Fruit fly (Drosophila melanogaster) whole organism, embryonic: ENCODE data around the gene dind.

ENCODE experiments used
- Abd-B ChIP-seq: fragments of 200-800 bp; sonication (Bioruptor generic); optimal IDR thresholded peaks from 2 replicates; lab custom pipeline; 2018; ENCODE audit warnings: missing biosample characterization, mild to moderate bottlenecking, missing genetic modification characterization, moderate library complexity
- BtbVII ChIP-seq: fragments of 200-800 bp; sonication (Bioruptor generic); optimal IDR thresholded peaks from 3 replicates; lab custom pipeline; 2017; ENCODE audit warnings: missing biosample characterization, mild to moderate bottlenecking, missing genetic modification characterization
- CG10979 ChIP-seq: fragments of 200-800 bp; sonication (Bioruptor generic); optimal IDR thresholded peaks from 2 replicates; lab custom pipeline; 2018; ENCODE audit warnings: missing biosample characterization, mild to moderate bottlenecking, missing genetic modification characterization, moderate library complexity
- CG11560 ChIP-seq: fragments of 200-800 bp; sonication (Bioruptor generic); IDR thresholded peaks from 3 replicates; pipeline ENCODE4 v1.3.6; 2022; ENCODE audit warnings: missing biosample characterization, missing genetic modification characterization
- CG11695 ChIP-seq: fragments of 200-800 bp; sonication (Bioruptor generic); IDR thresholded peaks from 3 replicates; pipeline ENCODE4 v1.3.6; 2022; ENCODE audit warnings: missing biosample characterization, missing genetic modification characterization
- CG12219 ChIP-seq: fragments of 200-800 bp; sonication (Bioruptor generic); optimal IDR thresholded peaks from 3 replicates; lab custom pipeline; 2018; ENCODE audit warnings: missing biosample characterization, mild to moderate bottlenecking, missing genetic modification characterization
- CG13123 ChIP-seq: fragments of 200-800 bp; sonication (Bioruptor generic); optimal IDR thresholded peaks from 2 replicates; lab custom pipeline; 2016; ENCODE audit warnings: missing biosample characterization, missing genetic modification characterization
- CG13894 ChIP-seq: fragments of 200-800 bp; sonication (Bioruptor generic); optimal IDR thresholded peaks from 3 replicates; lab custom pipeline; 2018; ENCODE audit warnings: missing biosample characterization, mild to moderate bottlenecking, missing genetic modification characterization, moderate library complexity
- CG15011 ChIP-seq: fragments of 200-800 bp; sonication (Bioruptor generic); optimal IDR thresholded peaks from 3 replicates; lab custom pipeline; 2018; ENCODE audit warnings: missing biosample characterization, mild to moderate bottlenecking, missing genetic modification characterization
- CG16779 ChIP-seq: fragments of 200-800 bp; sonication (Bioruptor generic); IDR thresholded peaks from 2 replicates; pipeline ENCODE4 v1.3.6; 2022; ENCODE audit warnings: missing biosample characterization, missing genetic modification characterization
- CG17328 ChIP-seq: fragments of 200-800 bp; sonication (Bioruptor generic); IDR thresholded peaks from 2 replicates; pipeline ENCODE4 v1.3.6; 2022; ENCODE audit warnings: missing biosample characterization, missing genetic modification characterization
- CG2712 ChIP-seq: fragments of 200-800 bp; optimal IDR thresholded peaks from 3 replicates; lab custom pipeline; 2019; ENCODE audit warnings: missing biosample characterization, mild to moderate bottlenecking, missing genetic modification characterization, moderate library complexity
- CG32772 ChIP-seq: fragments of 200-800 bp; sonication (Bioruptor generic); IDR thresholded peaks from 2 replicates; pipeline ENCODE4 v1.3.6; 2022; ENCODE audit warnings: missing biosample characterization, missing genetic modification characterization
- CG6813 ChIP-seq: fragments of 200-800 bp; sonication (Bioruptor generic); optimal IDR thresholded peaks from 2 replicates; lab custom pipeline; 2017; ENCODE audit warnings: missing biosample characterization, missing genetic modification characterization, mild to moderate bottlenecking, moderate library complexity, missing genetic modification reagents
- CG7839 ChIP-seq: fragments of 200-800 bp; sonication (Bioruptor generic); optimal IDR thresholded peaks from 3 replicates; lab custom pipeline; 2018; ENCODE audit warnings: missing biosample characterization, mild to moderate bottlenecking, missing genetic modification characterization, moderate library complexity
- CG7963 ChIP-seq: fragments of 200-800 bp; sonication (Bioruptor generic); IDR thresholded peaks from 3 replicates; pipeline ENCODE4 v1.3.6; 2022; ENCODE audit warnings: missing biosample characterization, missing genetic modification characterization; ENCODE audit not compliant: partially characterized antibody
- CG8290 ChIP-seq, 3 experiments: fragments of 200-800 bp; sonication (Bioruptor generic); optimal IDR thresholded peaks; 2 replicates each; lab custom pipeline; 2016 to 2019; ENCODE audit warnings: missing biosample characterization in 3 of 3, missing genetic modification characterization in 3 of 3, mild to moderate bottlenecking in 2 of 3, moderate library complexity in 1 of 3
- CG8388 ChIP-seq: fragments of 200-800 bp; sonication (Bioruptor generic); optimal IDR thresholded peaks from 2 replicates; lab custom pipeline; 2019; ENCODE audit warnings: missing biosample characterization, mild to moderate bottlenecking, missing genetic modification characterization, moderate library complexity
- D ChIP-seq, 2 experiments: fragments of 200-800 bp in 1 of 2; fragments of >200 bp in 1 of 2; sonication (Bioruptor generic) in 1 of 2; optimal IDR thresholded peaks; 2 replicates in 1 of 2; 3 replicates in 1 of 2; lab custom pipeline; 2017; ENCODE audit warnings: mild to moderate bottlenecking in 1 of 2, missing biosample characterization in 1 of 2, missing genetic modification characterization in 1 of 2, missing genetic modification reagents in 1 of 2
- Dad ChIP-seq: fragments of 200-800 bp; sonication (Bioruptor generic); optimal IDR thresholded peaks from 3 replicates; lab custom pipeline; 2016; ENCODE audit warnings: missing biosample characterization, missing genetic modification characterization
- ERR ChIP-seq: fragments of 200-800 bp; sonication (Bioruptor generic); optimal IDR thresholded peaks from 2 replicates; lab custom pipeline; 2016; ENCODE audit warnings: missing biosample characterization, missing genetic modification characterization
- Eip74EF ChIP-seq, 2 experiments: fragments of 200-800 bp in 1 of 2; fragments of >200 bp in 1 of 2; sonication (Bioruptor generic) in 1 of 2; optimal IDR thresholded peaks; 2 replicates each; lab custom pipeline; 2017 to 2019; ENCODE audit warnings: missing biosample characterization in 2 of 2, missing genetic modification characterization in 2 of 2, mild to moderate bottlenecking in 1 of 2, moderate library complexity in 1 of 2
- Ets65A ChIP-seq: fragments of 200-800 bp; sonication (Bioruptor generic); peaks from one replicate; lab custom pipeline; 2016; ENCODE audit warnings: missing biosample characterization, missing genetic modification characterization
- HLHmδ ChIP-seq: fragments of 200-800 bp; sonication (Bioruptor generic); optimal IDR thresholded peaks from 2 replicates; lab custom pipeline; 2018; ENCODE audit warnings: missing biosample characterization, mild to moderate bottlenecking, missing genetic modification characterization, moderate library complexity
- Jarid2 ChIP-seq: fragments of 200-800 bp; sonication (Bioruptor generic); optimal IDR thresholded peaks from 3 replicates; lab custom pipeline; 2017; ENCODE audit warnings: mild to moderate bottlenecking, missing biosample characterization, missing genetic modification reagents, missing genetic modification characterization
- Med ChIP-seq: fragments of 200-800 bp; sonication (Bioruptor generic); peaks from one replicate; lab custom pipeline; 2016; ENCODE audit warnings: missing biosample characterization, missing genetic modification characterization, mild to moderate bottlenecking, inconsistent platforms, moderate library complexity
- Nf-YA ChIP-seq: fragments of 200-800 bp; sonication (Bioruptor generic); IDR thresholded peaks from 2 replicates; pipeline ENCODE4 v1.3.6; 2022; ENCODE audit warnings: missing biosample characterization, missing genetic modification characterization
- Ravus ChIP-seq: fragments of 200-800 bp; sonication (Bioruptor generic); IDR thresholded peaks from 2 replicates; pipeline ENCODE4 v1.3.6; 2022; ENCODE audit warnings: missing biosample characterization, missing genetic modification characterization
- Spps ChIP-seq: fragments of 200-800 bp; sonication (Bioruptor generic); optimal IDR thresholded peaks from 2 replicates; lab custom pipeline; 2018; ENCODE audit warnings: missing biosample characterization, mild to moderate bottlenecking, missing genetic modification characterization
- ac ChIP-seq: fragments of 200-800 bp; sonication (Bioruptor generic); optimal IDR thresholded peaks from 3 replicates; lab custom pipeline; 2017; ENCODE audit warnings: missing biosample characterization, mild to moderate bottlenecking, missing genetic modification characterization
- al ChIP-seq: fragments of 200-800 bp; sonication (Bioruptor generic); IDR thresholded peaks from 2 replicates; pipeline ENCODE4 v1.3.6; 2022; ENCODE audit warnings: missing biosample characterization, missing genetic modification characterization
- crc ChIP-seq: fragments of 200-800 bp; sonication (Bioruptor generic); optimal IDR thresholded peaks from 2 replicates; lab custom pipeline; 2016; ENCODE audit warnings: missing biosample characterization, missing genetic modification characterization
- da ChIP-seq: fragments of 200-800 bp; sonication (Bioruptor generic); optimal IDR thresholded peaks from 2 replicates; lab custom pipeline; 2016; ENCODE audit warnings: missing biosample characterization, missing genetic modification characterization
- gro ChIP-seq: fragments of 200-800 bp; sonication (Bioruptor generic); optimal IDR thresholded peaks from 2 replicates; lab custom pipeline; 2016; ENCODE audit warnings: missing biosample characterization, missing genetic modification characterization
- hth ChIP-seq: fragments of >200 bp; optimal IDR thresholded peaks from 2 replicates; lab custom pipeline; 2017; ENCODE audit warnings: inconsistent platforms
- insv ChIP-seq, 2 experiments: fragments of 200-800 bp; sonication (Bioruptor generic); optimal IDR thresholded peaks; 3 replicates each; lab custom pipeline; 2016 to 2018; ENCODE audit warnings: missing biosample characterization in 2 of 2, missing genetic modification characterization in 2 of 2
- jigr1 ChIP-seq: fragments of 200-800 bp; sonication (Bioruptor generic); IDR thresholded peaks from 3 replicates; pipeline ENCODE4 v1.3.6; 2022; ENCODE audit warnings: missing biosample characterization, missing genetic modification characterization
- klu ChIP-seq: fragments of 200-800 bp; sonication (Bioruptor generic); IDR thresholded peaks from 2 replicates; pipeline ENCODE4 v1.3.6; 2022; ENCODE audit warnings: missing biosample characterization, missing genetic modification characterization
- p53 ChIP-seq: fragments of 200-800 bp; sonication (Bioruptor generic); optimal IDR thresholded peaks from 2 replicates; lab custom pipeline; 2016; ENCODE audit warnings: missing biosample characterization, missing genetic modification characterization
- pho ChIP-seq: fragments of 200-800 bp; sonication (Bioruptor generic); optimal IDR thresholded peaks from 2 replicates; lab custom pipeline; 2016; ENCODE audit warnings: missing biosample characterization, missing genetic modification characterization
- pros ChIP-seq: fragments of 200-800 bp; sonication (Bioruptor generic); optimal IDR thresholded peaks from 3 replicates; lab custom pipeline; 2019; ENCODE audit warnings: missing biosample characterization, mild to moderate bottlenecking, missing genetic modification characterization, moderate library complexity
- repo ChIP-seq: fragments of 200-800 bp; sonication (Bioruptor generic); optimal IDR thresholded peaks from 2 replicates; lab custom pipeline; 2016; ENCODE audit warnings: missing biosample characterization, missing genetic modification characterization
- row ChIP-seq: fragments of 200-800 bp; sonication (Bioruptor generic); IDR thresholded peaks from 3 replicates; pipeline ENCODE4 v1.3.6; 2022; ENCODE audit warnings: missing biosample characterization, missing genetic modification characterization
- salm ChIP-seq: fragments of 200-800 bp; sonication (Bioruptor generic); optimal IDR thresholded peaks from 2 replicates; lab custom pipeline; 2018; ENCODE audit warnings: missing biosample characterization, mild to moderate bottlenecking, missing genetic modification characterization
- scrt ChIP-seq: fragments of 200-800 bp; sonication (Bioruptor generic); optimal IDR thresholded peaks from 2 replicates; lab custom pipeline; 2018; ENCODE audit warnings: missing biosample characterization, mild to moderate bottlenecking, missing genetic modification characterization, moderate library complexity
- tll ChIP-seq, 2 experiments: fragments of 200-800 bp in 1 of 2; fragments of >200 bp in 1 of 2; sonication (Bioruptor generic) in 1 of 2; optimal IDR thresholded peaks; 2 replicates each; lab custom pipeline; 2017 to 2019; ENCODE audit warnings: missing biosample characterization in 2 of 2, missing genetic modification characterization in 2 of 2, mild to moderate bottlenecking in 1 of 2, moderate library complexity in 1 of 2
- vnd ChIP-seq: fragments of 200-800 bp; sonication (Bioruptor generic); IDR thresholded peaks from 3 replicates; pipeline ENCODE4 v1.3.6; 2022; ENCODE audit warnings: missing biosample characterization, missing genetic modification characterization; ENCODE audit not compliant: partially characterized antibody
- wek ChIP-seq: fragments of 200-800 bp; sonication (Bioruptor generic); optimal IDR thresholded peaks from 3 replicates; lab custom pipeline; 2018; ENCODE audit warnings: missing biosample characterization, mild to moderate bottlenecking, missing genetic modification characterization, moderate library complexity
- z ChIP-seq: fragments of 200-800 bp; sonication (Bioruptor generic); IDR thresholded peaks from 3 replicates; pipeline ENCODE4 v1.3.6; 2022; ENCODE audit warnings: missing biosample characterization, missing genetic modification characterization
- zen ChIP-seq: fragments of 200-800 bp; sonication (Bioruptor generic); optimal IDR thresholded peaks from 3 replicates; lab custom pipeline; 2018; ENCODE audit warnings: missing biosample characterization, mild to moderate bottlenecking, missing genetic modification characterization, moderate library complexity

The dind gene

dm6 chr3R:18663525-18663924, 13.8 kb downstream of the dind start, which contains the start of the genes Cpsf73 and Gos28 (continued):
- TF ChIP-seq z (GFP tag; lab: Robert Waterston, UW) (no peak), ERR (GFP tag; lab: Kevin White, UChicago) (peak; percentile 4), vnd (GFP tag; lab: Robert Waterston, UW) (no peak), D (optimal IDR thresholded peaks at IDR 0.05; lab: Kevin White, UChicago) (no peak), D (GFP tag; optimal IDR thresholded peaks at IDR 0.05; lab: Kevin White, UChicago) (no peak), crc (GFP tag; lab: Kevin White, UChicago) (no peak), CG11560 (tag; lab: Robert Waterston, UW) (no peak), CG8290 (GFP tag; optimal IDR thresholded peaks at IDR 0.05; lab: Kevin White, UChicago) (no peak), CG8290 (tag; optimal IDR thresholded peaks at IDR 0.05; lab: Kevin White, UChicago) (no peak), zen (tag; lab: Kevin White, UChicago) (peak; percentile 1), Nf-YA (GFP tag; lab: Robert Waterston, UW) (no peak), CG6813 (GFP tag; lab: Kevin White, UChicago) (no peak), BtbVII (GFP tag; lab: Kevin White, UChicago) (no peak), tll (GFP tag; optimal IDR thresholded peaks at IDR 0.05; lab: Kevin White, UChicago) (peak in 1 of 2 experiments; percentile 74), CG7839 (tag; lab: Kevin White, UChicago) (no peak), CG15011 (GFP tag; lab: Kevin White, UChicago) (no peak), CG12219 (GFP tag; lab: Kevin White, UChicago) (no peak), Ets65A (no peak), wek (GFP tag; lab: Kevin White, UChicago) (no peak), hth (no peak), CG13123 (GFP tag; lab: Kevin White, UChicago) (no peak), al (no peak), Ravus (no peak), repo (GFP tag; lab: Kevin White, UChicago) (no peak), pho (GFP tag; lab: Kevin White, UChicago) (peak; percentile 15), CG10979 (tag; lab: Kevin White, UChicago) (peak; percentile 7), HLHmδ (GFP tag; lab: Kevin White, UChicago) (no peak), scrt (GFP tag; lab: Kevin White, UChicago) (peak; percentile 24), CG8388 (GFP tag; lab: Kevin White, UChicago) (peak; percentile 25), CG11695 (GFP tag; lab: Robert Waterston, UW) (no peak), CG2712 (peak; percentile 52), pros (no peak), row (GFP tag; lab: Robert Waterston, UW) (peak; percentile 86), CG7963 (GFP tag; lab: Robert Waterston, UW) (no peak), CG16779 (GFP tag; lab: Robert Waterston, UW) (no peak), salm (no peak), CG13894 (tag; lab: Kevin White, UChicago) (no peak), ac (GFP tag; lab: Kevin White, UChicago) (no peak), p53 (no peak), da (no peak), Spps (tag; lab: Kevin White, UChicago) (no peak), Med (GFP tag; lab: Kevin White, UChicago) (peak; percentile 82), Dad (no peak), Jarid2 (GFP tag; lab: Kevin White, UChicago) (no peak), klu (GFP tag; lab: Robert Waterston, UW) (no peak), insv (GFP tag; optimal IDR thresholded peaks at IDR 0.05; lab: Kevin White, UChicago) (no peak), Abd-B (no peak), jigr1 (GFP tag; lab: Robert Waterston, UW) (no peak), CG17328 (GFP tag; lab: Robert Waterston, UW) (0 out of 2 replicates have a peak, but pooled peaks have one; percentile 25), gro (GFP tag; lab: Kevin White, UChicago) (no peak), CG32772 (no peak), Eip74EF (GFP tag; optimal IDR thresholded peaks at IDR 0.05; lab: Kevin White, UChicago) (no peak)
